Fruit fly (Drosophila melanogaster) whole organism, pupa: Measurements from ENCODE around the gene CG6204.

Experiments used
- CG10348 ChIP-seq: fragments of 200-800 bp; sonication (Bioruptor generic); IDR thresholded peaks from 2 replicates; pipeline ENCODE4 v1.3.6; 2022; ENCODE audit warnings: missing biosample characterization, missing genetic modification characterization
- CG13204 ChIP-seq: fragments of 200-800 bp; sonication (Bioruptor generic); optimal IDR thresholded peaks from 2 replicates; lab custom pipeline; 2018; ENCODE audit warnings: missing biosample characterization, mild to moderate bottlenecking, missing genetic modification characterization, moderate library complexity
- CG15710 ChIP-seq: fragments of 200-800 bp; sonication (Bioruptor generic); optimal IDR thresholded peaks from 2 replicates; lab custom pipeline; 2018; ENCODE audit warnings: missing biosample characterization, mild to moderate bottlenecking, missing genetic modification characterization, moderate library complexity
- CG17806 ChIP-seq: fragments of 200-800 bp; sonication (Bioruptor generic); optimal IDR thresholded peaks from 2 replicates; lab custom pipeline; 2018; ENCODE audit warnings: missing biosample characterization, mild to moderate bottlenecking, missing genetic modification characterization, moderate library complexity
- CG32121 ChIP-seq: fragments of 200-800 bp; sonication (Bioruptor generic); IDR thresholded peaks from 2 replicates; pipeline ENCODE4 v1.3.6; 2022; ENCODE audit warnings: missing biosample characterization, missing genetic modification characterization
- CG34367 ChIP-seq: fragments of 200-800 bp; sonication (Bioruptor generic); optimal IDR thresholded peaks from 2 replicates; lab custom pipeline; 2018; ENCODE audit warnings: missing biosample characterization, mild to moderate bottlenecking, missing genetic modification characterization
- CG8159 ChIP-seq: fragments of 200-800 bp; sonication (Bioruptor generic); optimal IDR thresholded peaks from 3 replicates; lab custom pipeline; 2018; ENCODE audit warnings: missing biosample characterization, mild to moderate bottlenecking, missing genetic modification characterization, moderate library complexity
- CG8301 ChIP-seq: fragments of 200-800 bp; sonication (Bioruptor generic); optimal IDR thresholded peaks from 2 replicates; lab custom pipeline; 2018; ENCODE audit warnings: missing biosample characterization, mild to moderate bottlenecking, missing genetic modification characterization
- D1 ChIP-seq: fragments of 200-800 bp; sonication (Bioruptor generic); optimal IDR thresholded peaks from 2 replicates; lab custom pipeline; 2018; ENCODE audit warnings: missing biosample characterization, mild to moderate bottlenecking, missing genetic modification characterization, moderate library complexity
- Pif1B ChIP-seq: fragments of 200-800 bp; sonication (Bioruptor generic); optimal IDR thresholded peaks from 3 replicates; lab custom pipeline; 2016; ENCODE audit warnings: missing biosample characterization, missing genetic modification characterization
- Snoo ChIP-seq: fragments of 200-800 bp; sonication (Bioruptor generic); optimal IDR thresholded peaks from 3 replicates; lab custom pipeline; 2017; ENCODE audit warnings: missing biosample characterization, mild to moderate bottlenecking, missing genetic modification characterization, inconsistent platforms
- gl ChIP-seq: fragments of 200-800 bp; sonication (Bioruptor generic); optimal IDR thresholded peaks from 2 replicates; lab custom pipeline; 2018; ENCODE audit warnings: missing biosample characterization, mild to moderate bottlenecking, missing genetic modification characterization

dm6 chr3R:24219093-24219492 lies 25.5 kb downstream of the CG6204 start:
- TF ChIP-seq CG15710 (tag; lab: Kevin White, UChicago) (no peak), gl (tag; lab: Kevin White, UChicago) (no peak), CG17806 (no peak), CG32121 (no peak), CG10348 (GFP tag; lab: Robert Waterston, UW) (no peak), CG8159 (tag; lab: Kevin White, UChicago) (no peak), Snoo (tag; lab: Kevin White, UChicago) (no peak), CG34367 (no peak), D1 (tag; lab: Kevin White, UChicago) (no peak), CG13204 (GFP tag; lab: Kevin White, UChicago) (no peak), CG8301 (tag; lab: Kevin White, UChicago) (peak; percentile 1), Pif1B (GFP tag; lab: Kevin White, UChicago) (no peak)
